Worm (Caenorhabditis elegans): ENCODE results near the gene Y48E1B.3.

DNA sequence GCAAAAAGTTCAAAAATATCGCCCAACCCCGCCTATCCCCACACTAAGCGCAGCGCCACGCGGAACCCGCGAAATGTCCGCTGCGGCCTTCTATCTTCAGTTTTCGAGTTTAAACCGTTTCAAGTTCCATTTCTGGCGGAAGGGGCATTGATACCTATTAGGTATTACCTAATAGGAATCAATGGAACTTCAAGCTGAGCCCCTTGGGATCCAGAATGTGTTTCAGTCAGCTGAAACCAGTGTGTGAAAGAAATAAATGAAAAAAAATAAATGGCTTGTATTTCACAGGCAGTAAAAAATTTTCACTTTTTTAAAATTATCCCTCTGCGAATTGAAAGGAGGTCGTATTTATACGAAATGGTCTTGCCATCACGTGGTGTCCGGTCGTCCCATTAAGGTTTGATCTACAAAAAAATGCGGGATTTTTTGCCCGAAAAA is 46.6 kb downstream of the Y48E1B.3 start:
- TF ChIP-seq nhr-76 (tag; optimal IDR thresholded peaks at IDR 0.05) (no peak), unc-62 (GFP tag; optimal IDR thresholded peaks at IDR 0.05) (no peak), ceh-83 (GFP tag; optimal IDR thresholded peaks at IDR 0.05) (no peak), pha-4 (tag; optimal IDR thresholded peaks at IDR 0.05) (no peak)

All from whole organism, mixed stage, embryonic.